Worm (Caenorhabditis elegans) whole organism, midembryonic: ENCODE data around the gene F41G3.6.
"Not testable (repeated sequence)": the region's sequence is repeated elsewhere in the genome, so short reads cannot be mapped to it uniquely, and the experiment has no call there.

Source experiments
- T22C8.4 ChIP-seq: fragments of 200-800 bp; sonication (Bioruptor generic); IDR thresholded peaks from 2 replicates; pipeline ENCODE4 v1.3.6; 2022; ENCODE audit warnings: missing genetic modification characterization, missing compliant biosample characterization
- cog-1 ChIP-seq: sonication (generic microtip); optimal IDR thresholded peaks from 2 replicates; lab custom pipeline; 2016; ENCODE audit warnings: missing genetic modification characterization, missing compliant biosample characterization
- flt-1 ChIP-seq: fragments of 200-800 bp; sonication (Bioruptor generic); IDR thresholded peaks from 2 replicates; pipeline ENCODE4 v1.3.6; 2022; ENCODE audit warnings: missing genetic modification characterization, missing compliant biosample characterization
- klf-2 ChIP-seq: fragments of 200-800 bp; sonication (Bioruptor generic); conservative IDR thresholded peaks from 2 replicates; pipeline ENCODE4 v1.3.6; 2022; ENCODE audit warnings: missing genetic modification reagents, missing genetic modification characterization, missing compliant biosample characterization
- med-1 ChIP-seq: sonication (generic microtip); optimal IDR thresholded peaks from 2 replicates; lab custom pipeline; 2017; ENCODE audit warnings: missing genetic modification characterization, mild to moderate bottlenecking, missing compliant biosample characterization, antibody characterized with exemption, missing genetic modification reagents; ENCODE audit not compliant: insufficient read depth
- ref-1 ChIP-seq: fragments of 200-800 bp; sonication (Bioruptor generic); conservative IDR thresholded peaks from 2 replicates; pipeline ENCODE4 v1.3.6; 2022; ENCODE audit warnings: missing genetic modification reagents, missing genetic modification characterization, missing compliant biosample characterization
- tab-1 ChIP-seq: fragments of 200-800 bp; sonication (Bioruptor generic); IDR thresholded peaks from 2 replicates; pipeline ENCODE4 v1.3.6; 2022; ENCODE audit warnings: missing genetic modification characterization, missing compliant biosample characterization
- ztf-23 ChIP-seq: fragments of 200-800 bp; sonication (Bioruptor generic); IDR thresholded peaks from 2 replicates; pipeline ENCODE4 v1.3.6; 2022; ENCODE audit warnings: missing genetic modification reagents, missing genetic modification characterization, missing compliant biosample characterization
- ztf-29 ChIP-seq: fragments of 200-800 bp; sonication (Bioruptor generic); IDR thresholded peaks from 2 replicates; pipeline ENCODE4 v1.3.6; 2022; ENCODE audit warnings: missing genetic modification reagents, missing genetic modification characterization, missing compliant biosample characterization

F41G3.6 gene

ce11 chrII:6775076-6775475 lies 32.4 kb downstream of the F41G3.6 start, which contains the start of gene agr-1:
TSS of gene agr-1 (minus strand) at chrII:6775176.
- not testable (repeated sequence) for TF ChIP-seq cog-1 (tag; lab: Kevin White, UChicago); klf-2 (GFP tag; lab: Robert Waterston, UW); flt-1

DNA sequence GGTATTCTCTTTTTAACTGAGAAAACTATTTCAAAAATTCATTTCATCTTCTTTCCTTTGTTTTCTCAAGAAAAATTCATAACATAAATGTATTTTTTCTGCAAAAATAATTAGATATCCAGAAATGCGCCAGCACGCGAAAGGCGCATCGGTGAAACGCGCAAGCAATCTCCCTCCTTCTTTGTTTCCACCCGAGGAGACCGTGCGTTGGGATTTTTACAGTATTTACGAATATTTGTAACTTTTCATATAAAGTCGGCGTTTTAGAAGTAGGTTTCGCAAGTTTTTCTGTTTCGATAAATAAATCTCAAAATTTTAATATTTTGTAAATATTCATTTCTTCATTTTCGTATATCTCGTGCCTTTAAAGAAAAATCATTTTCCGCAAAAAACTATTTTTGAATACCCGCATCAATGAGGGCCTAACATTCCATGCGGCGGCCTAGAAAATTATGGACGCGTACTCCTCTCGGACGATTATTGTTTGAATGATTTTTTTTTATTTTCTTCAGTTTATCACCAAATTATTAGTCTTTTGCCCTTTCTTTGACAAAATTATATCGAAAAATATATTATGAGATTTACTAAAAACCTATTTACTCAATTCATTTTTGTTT lies 33.8 kb downstream of the F41G3.6 start, which contains the start of gene ssup-72:
Gene ssup-72 (plus strand): TSS at position 181 of the 617 bp plus-strand sequence.
- TF ChIP-seq ztf-29 (no peak), cog-1 (tag; lab: Kevin White, UChicago) (no peak), ztf-23 (GFP tag; lab: Robert Waterston, UW) (peak; percentile 67), med-1 (GFP tag; lab: Kevin White, UChicago) (peak; percentile 6), klf-2 (GFP tag; lab: Robert Waterston, UW) (no peak)

- no peak for TF ChIP-seq ref-1 (GFP tag; lab: Robert Waterston, UW)
- TF ChIP-seq flt-1 = no peak
- TF ChIP-seq cog-1 (tag; lab: Kevin White, UChicago) = no peak
- no peak for TF ChIP-seq T22C8.4 (GFP tag; lab: Robert Waterston, UW)
- TF ChIP-seq ztf-29 = no peak
- TF ChIP-seq klf-2 (GFP tag; lab: Robert Waterston, UW) = no peak
- TF ChIP-seq med-1 (GFP tag; lab: Kevin White, UChicago) = no peak
- TF ChIP-seq tab-1 (GFP tag; lab: Robert Waterston, UW) = no peak
Observed at ce11 chrII:6779104-6779503, 36.4 kb downstream of the F41G3.6 start, which contains the start of gene T13C2.7. TSS of gene T13C2.7 (plus strand) at chrII:6779404.

ce11 chrII:6781231-6781630 lies 38.5 kb downstream of the F41G3.6 start:
- no peak for TF ChIP-seq klf-2 (GFP tag; lab: Robert Waterston, UW)
- no peak for TF ChIP-seq med-1 (GFP tag; lab: Kevin White, UChicago)
- no peak for TF ChIP-seq ref-1 (GFP tag; lab: Robert Waterston, UW)
- no peak for TF ChIP-seq T22C8.4 (GFP tag; lab: Robert Waterston, UW)
- TF ChIP-seq ztf-29 = no peak
- no peak for TF ChIP-seq flt-1
- TF ChIP-seq tab-1 (GFP tag; lab: Robert Waterston, UW) = no peak
- no peak for TF ChIP-seq ztf-23 (GFP tag; lab: Robert Waterston, UW)
- no peak for TF ChIP-seq cog-1 (tag; lab: Kevin White, UChicago)

DNA sequence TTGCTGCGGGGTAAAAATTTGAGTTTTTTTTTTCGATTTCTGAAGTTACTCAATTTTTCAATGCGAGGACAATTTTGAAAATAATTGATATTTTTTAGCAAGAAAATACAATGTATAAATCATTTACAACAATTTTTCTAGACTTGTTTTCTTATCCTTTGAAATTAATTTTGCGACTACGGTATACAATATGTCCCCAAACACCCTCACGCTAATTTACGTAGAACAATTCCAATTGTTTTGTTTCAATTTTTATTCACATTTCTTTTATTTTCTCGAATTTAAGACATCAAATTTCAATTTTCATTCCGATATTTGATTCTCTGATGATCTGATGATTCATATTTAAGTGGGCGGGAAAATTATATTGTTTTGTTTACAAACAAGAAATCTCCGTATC lies 39.3 kb downstream of the F41G3.6 start:
- TF ChIP-seq tab-1 (GFP tag; lab: Robert Waterston, UW) (no peak), med-1 (GFP tag; lab: Kevin White, UChicago) (no peak), cog-1 (tag; lab: Kevin White, UChicago) (no peak), ref-1 (GFP tag; lab: Robert Waterston, UW) (no peak), flt-1 (no peak)

ce11 chrII:6782738-6783163 lies 40.0 kb downstream of the F41G3.6 start:
- TF ChIP-seq klf-2 (GFP tag; lab: Robert Waterston, UW) = no peak
- TF ChIP-seq flt-1 = no peak
- no peak for TF ChIP-seq ref-1 (GFP tag; lab: Robert Waterston, UW)
- TF ChIP-seq tab-1 (GFP tag; lab: Robert Waterston, UW) = no peak
- no peak for TF ChIP-seq ztf-23 (GFP tag; lab: Robert Waterston, UW)
- no peak for TF ChIP-seq ztf-29
- no peak for TF ChIP-seq T22C8.4 (GFP tag; lab: Robert Waterston, UW)
- TF ChIP-seq med-1 (GFP tag; lab: Kevin White, UChicago) = no peak
- TF ChIP-seq cog-1 (tag; lab: Kevin White, UChicago) = no peak

DNA sequence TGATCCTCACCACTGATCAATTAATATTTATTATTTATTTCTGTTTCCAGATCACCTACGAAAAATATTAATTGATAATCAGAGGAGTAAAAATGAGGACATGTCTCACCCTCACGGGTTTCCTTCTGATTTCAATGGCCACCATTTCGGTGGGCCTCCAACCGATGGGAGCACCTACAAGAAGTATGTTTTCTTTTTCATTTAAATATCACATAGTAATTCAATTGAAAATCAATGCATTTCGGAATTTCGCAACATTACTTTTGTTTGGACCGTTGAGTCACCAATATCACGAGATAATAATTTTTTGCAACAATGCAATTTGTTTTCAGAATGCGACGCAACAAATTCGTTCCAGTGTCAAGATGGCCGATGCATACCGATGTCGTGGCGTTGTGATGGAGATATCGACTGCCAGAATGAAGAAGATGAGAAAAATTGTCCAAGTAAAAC lies 40.7 kb downstream of the F41G3.6 start, which contains the start of gene gldi-2:
Gene gldi-2 (plus strand): TSS at position 51 of the 453 bp plus-strand sequence.
- TF ChIP-seq ztf-23 (GFP tag; lab: Robert Waterston, UW) (no peak), ref-1 (GFP tag; lab: Robert Waterston, UW) (no peak), flt-1 (no peak), cog-1 (tag; lab: Kevin White, UChicago) (no peak), ztf-29 (no peak), klf-2 (GFP tag; lab: Robert Waterston, UW) (no peak), med-1 (GFP tag; lab: Kevin White, UChicago) (no peak)

- no peak for TF ChIP-seq flt-1
- TF ChIP-seq ztf-29 = no peak
- TF ChIP-seq ref-1 (GFP tag; lab: Robert Waterston, UW) = no peak
- TF ChIP-seq cog-1 (tag; lab: Kevin White, UChicago) = no peak
- TF ChIP-seq ztf-23 (GFP tag; lab: Robert Waterston, UW) = no peak
- TF ChIP-seq med-1 (GFP tag; lab: Kevin White, UChicago) = no peak
- TF ChIP-seq T22C8.4 (GFP tag; lab: Robert Waterston, UW) = no peak
- TF ChIP-seq tab-1 (GFP tag; lab: Robert Waterston, UW) = no peak
- no peak for TF ChIP-seq klf-2 (GFP tag; lab: Robert Waterston, UW)
Observed at ce11 chrII:6788672-6789298, 46.1 kb downstream of the F41G3.6 start, which contains the start of gene T13C2.3. TSS of gene T13C2.3 (plus strand) at chrII:6789248.

- TF ChIP-seq ztf-23 (GFP tag; lab: Robert Waterston, UW) = no peak
- TF ChIP-seq T22C8.4 (GFP tag; lab: Robert Waterston, UW) = no peak
Observed at ce11 chrII:6791891-6792290, 49.2 kb downstream of the F41G3.6 start, which contains the start of gene T13C2.2. TSS of gene T13C2.2 (plus strand) at chrII:6792191.
